Worm (Caenorhabditis elegans): ENCODE measurements around the gene ztf-13.

Gene ztf-13

DNA sequence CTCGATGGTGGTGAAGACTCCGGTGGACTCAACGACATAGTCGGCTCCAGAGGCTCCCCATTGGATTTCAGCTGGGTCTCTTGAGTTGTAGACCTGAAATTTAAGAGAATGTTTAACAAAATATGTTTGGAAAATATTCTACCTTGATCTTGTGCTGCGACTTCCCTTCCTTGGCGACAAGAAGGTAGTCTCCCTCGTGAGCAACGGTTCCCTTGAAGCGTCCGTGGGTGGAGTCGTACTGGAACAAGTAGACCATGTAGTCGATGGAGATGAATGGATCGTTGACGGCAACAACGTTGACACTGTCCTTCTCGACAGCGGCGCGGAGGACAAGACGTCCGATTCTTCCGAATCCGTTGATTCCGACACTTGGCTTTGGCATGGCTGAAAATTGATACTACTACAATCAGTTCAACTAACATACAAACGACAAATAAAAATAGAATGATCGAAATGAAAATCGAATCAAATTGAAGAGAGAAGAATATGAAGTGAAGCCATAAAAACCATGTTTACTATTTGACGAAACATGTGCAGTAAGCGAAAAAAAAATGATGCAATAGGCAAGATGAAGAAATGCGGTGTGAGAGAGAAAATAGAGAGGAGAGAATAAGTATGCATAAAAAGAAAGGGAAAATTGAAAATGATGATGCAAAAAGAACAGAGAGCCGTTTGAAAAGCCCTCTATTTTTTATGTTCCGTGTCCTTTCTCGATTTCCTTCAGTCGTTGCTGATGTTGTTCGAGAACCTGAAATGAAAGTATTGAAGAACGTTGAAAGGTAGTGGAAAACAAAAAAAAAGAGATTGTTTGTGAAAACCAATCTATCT, 12.5 kb upstream of the ztf-13 start, which contains the start of gene gpd-2 (continued):
- 0 out of 2 replicates have a peak, but pooled peaks have one; percentile 17 for TF ChIP-seq Y105C5A.15 (GFP tag; IDR thresholded peaks at IDR 0.05)
- no peak for TF ChIP-seq daf-8 (GFP tag; IDR thresholded peaks at IDR 0.05)
- no peak for TF ChIP-seq T20F7.1 (GFP tag; optimal IDR thresholded peaks at IDR 0.05)
- TF ChIP-seq nhr-237 (tag; optimal IDR thresholded peaks at IDR 0.05), result no peak
- TF ChIP-seq ceh-82 (tag; optimal IDR thresholded peaks at IDR 0.05), result no peak
- TF ChIP-seq fos-1 (tag; optimal IDR thresholded peaks at IDR 0.05), result no peak
- TF ChIP-seq zfp-3 (GFP tag; conservative IDR thresholded peaks at IDR 0.05), result peak; percentile 81; the same call in 1 of the 2 replicates
- TF ChIP-seq F44E2.7 (GFP tag; IDR thresholded peaks at IDR 0.05), result no peak
- TF ChIP-seq daf-12 (tag; optimal IDR thresholded peaks at IDR 0.05), result no peak
- no peak for TF ChIP-seq ceh-44 (GFP tag; IDR thresholded peaks at IDR 0.05)
- TF ChIP-seq dmd-8 (GFP tag; IDR thresholded peaks at IDR 0.05), result no peak
- no peak for TF ChIP-seq arid-1 (GFP tag; conservative IDR thresholded peaks at IDR 0.05)
- no peak for TF ChIP-seq nhr-10 (tag; optimal IDR thresholded peaks at IDR 0.05)
- peak; percentile 46 for TF ChIP-seq mes-2 (tag; optimal IDR thresholded peaks at IDR 0.05; ENCODE audit: poor library complexity, severe bottlenecking)
- TF ChIP-seq lin-29 (GFP tag; IDR thresholded peaks at IDR 0.05), result no peak
- TF ChIP-seq ceh-20 (GFP tag; IDR thresholded peaks at IDR 0.05), result no peak
- TF ChIP-seq nhr-111 (GFP tag; optimal IDR thresholded peaks at IDR 0.05), result no peak
- peak; percentile 41 for TF ChIP-seq nhr-6 (tag; optimal IDR thresholded peaks at IDR 0.05)
- no peak for TF ChIP-seq ceh-28 (tag; optimal IDR thresholded peaks at IDR 0.05)
- no peak for TF ChIP-seq Y75B8A.6 (GFP tag; IDR thresholded peaks at IDR 0.05)
- TF ChIP-seq mxl-3 (GFP tag; optimal IDR thresholded peaks at IDR 0.05), result no peak
- no peak for TF ChIP-seq lin-1 (GFP tag; IDR thresholded peaks at IDR 0.05)
- TF ChIP-seq lir-3 (tag; optimal IDR thresholded peaks at IDR 0.05), result no peak
- 0 out of 2 replicates have a peak, but pooled peaks have one; percentile 15 for TF ChIP-seq pha-4 (GFP tag; IDR thresholded peaks at IDR 0.05)
- TF ChIP-seq pha-4 (tag; optimal IDR thresholded peaks at IDR 0.05), result no peak
- TF ChIP-seq ceh-32 (tag; optimal IDR thresholded peaks at IDR 0.05; ENCODE audit: poor library complexity), result no peak
- TF ChIP-seq lsy-2 (tag; optimal IDR thresholded peaks at IDR 0.05), result peak in 1 of 2 experiments; percentile 29
- no peak for TF ChIP-seq gei-8 (GFP tag; optimal IDR thresholded peaks at IDR 0.05)
- TF ChIP-seq egl-43 (GFP tag; IDR thresholded peaks at IDR 0.05), result peak; percentile 45; the same call in 1 of the 2 replicates
- TF ChIP-seq nhr-76 (tag; optimal IDR thresholded peaks at IDR 0.05), result no peak
- no peak for TF ChIP-seq tra-1 (GFP tag; IDR thresholded peaks at IDR 0.05)
- peak; percentile 43 for TF ChIP-seq mep-1 (tag; optimal IDR thresholded peaks at IDR 0.05)
- peak; percentile 6 for TF ChIP-seq zip-2 (tag; optimal IDR thresholded peaks at IDR 0.05)
- no peak for TF ChIP-seq F26F4.8 (GFP tag; conservative IDR thresholded peaks at IDR 0.05)
- TF ChIP-seq duxl-1 (tag; optimal IDR thresholded peaks at IDR 0.05; ENCODE audit: poor library complexity), result no peak
- TF ChIP-seq nhr-28 (tag; optimal IDR thresholded peaks at IDR 0.05), result no peak
- no peak for TF ChIP-seq nhr-41 (GFP tag; IDR thresholded peaks at IDR 0.05)
- TF ChIP-seq unc-130 (GFP tag; optimal IDR thresholded peaks at IDR 0.05), result no peak
- TF ChIP-seq ama-1 (optimal IDR thresholded peaks at IDR 0.05), result no peak
- no peak for TF ChIP-seq daf-19 (GFP tag; conservative IDR thresholded peaks at IDR 0.05)
- TF ChIP-seq nhr-77 (tag; optimal IDR thresholded peaks at IDR 0.05), result no peak
- no peak for TF ChIP-seq F10B5.3 (tag; optimal IDR thresholded peaks at IDR 0.05)
- no peak for TF ChIP-seq zag-1 (tag; optimal IDR thresholded peaks at IDR 0.05)
- TF ChIP-seq hlh-11 (tag; optimal IDR thresholded peaks at IDR 0.05), result no peak
- TF ChIP-seq tag-97 (GFP tag; IDR thresholded peaks at IDR 0.05), result no peak
- TF ChIP-seq dmd-6 (GFP tag; IDR thresholded peaks at IDR 0.05), result 0 out of 2 replicates have a peak, but pooled peaks have one; percentile 6
- no peak for TF ChIP-seq zfp-2 (tag; optimal IDR thresholded peaks at IDR 0.05)
- TF ChIP-seq madf-5 (GFP tag; IDR thresholded peaks at IDR 0.05), result no peak
- TF ChIP-seq Y5F2A.4 (GFP tag; optimal IDR thresholded peaks at IDR 0.05), result no peak
- TF ChIP-seq spr-3 (GFP tag; optimal IDR thresholded peaks at IDR 0.05), result no peak
